Worm (Caenorhabditis elegans): ENCODE data around the gene sox-3.

DNA sequence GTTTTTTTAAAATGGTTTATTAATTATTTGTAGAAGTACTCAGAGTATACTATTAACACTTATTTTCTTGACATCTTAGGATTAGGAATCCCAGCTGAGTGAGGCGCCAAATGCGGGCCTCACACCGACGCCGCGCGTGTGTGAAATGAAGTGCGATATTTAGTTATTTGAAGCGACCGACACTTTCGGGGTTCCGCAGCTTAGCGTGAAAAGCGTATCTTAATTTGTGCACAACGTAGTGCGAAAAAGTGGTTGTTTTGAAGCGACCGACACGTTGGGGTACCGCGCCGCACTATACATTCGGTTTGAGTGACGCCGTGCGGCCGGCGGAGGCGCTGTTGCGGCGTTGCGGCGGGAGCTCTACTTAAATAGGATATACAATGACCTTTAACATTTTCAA, 12.1 kb upstream of the sox-3 start:
- TF ChIP-seq lsy-2 (tag; optimal IDR thresholded peaks at IDR 0.05): no peak
- no peak for TF ChIP-seq unc-39 (tag; optimal IDR thresholded peaks at IDR 0.05)
- TF ChIP-seq mep-1 (tag; optimal IDR thresholded peaks at IDR 0.05): no peak
- TF ChIP-seq bed-3 (GFP tag; optimal IDR thresholded peaks at IDR 0.05): no peak
- no peak for TF ChIP-seq elt-1 (tag; optimal IDR thresholded peaks at IDR 0.05; ENCODE audit: borderline replicate concordance, insufficient read depth)
- TF ChIP-seq nhr-237 (tag; optimal IDR thresholded peaks at IDR 0.05): no peak
- no peak for TF ChIP-seq blmp-1 (tag; optimal IDR thresholded peaks at IDR 0.05)
- no peak for TF ChIP-seq cnd-1 (tag; optimal IDR thresholded peaks at IDR 0.05)
- TF ChIP-seq ham-2 (GFP tag; optimal IDR thresholded peaks at IDR 0.05): no peak
- TF ChIP-seq elt-3 (tag; optimal IDR thresholded peaks at IDR 0.05): no peak
- no peak for TF ChIP-seq nhr-12 (tag; optimal IDR thresholded peaks at IDR 0.05)

Measured in whole organism, mixed stage, embryonic.